Worm (Caenorhabditis elegans) whole organism, L2 larva: ENCODE data around the gene F13A2.9.

Experiments
- R02D3.7 ChIP-seq: fragments of 150-350 bp; optimal IDR thresholded peaks from 2 replicates; lab custom pipeline; 2014; ENCODE audit warnings: missing biosample characterization, missing genetic modification characterization
- lsy-2 ChIP-seq, 2 experiments: fragments of 150-350 bp in 1 of 2; sonication (generic microtip) in 1 of 2; optimal IDR thresholded peaks; 2 replicates each; lab custom pipeline; 2014 to 2017; ENCODE audit warnings: missing biosample characterization in 2 of 2, missing genetic modification characterization in 2 of 2
- mbf-1 ChIP-seq: sonication (generic microtip); optimal IDR thresholded peaks from 2 replicates; lab custom pipeline; 2017; ENCODE audit warnings: missing biosample characterization, missing genetic modification characterization
- snpc-4 ChIP-seq: fragments of 150-350 bp; optimal IDR thresholded peaks from 2 replicates; lab custom pipeline; 2014; ENCODE audit warnings: missing biosample characterization, missing genetic modification characterization

DNA sequence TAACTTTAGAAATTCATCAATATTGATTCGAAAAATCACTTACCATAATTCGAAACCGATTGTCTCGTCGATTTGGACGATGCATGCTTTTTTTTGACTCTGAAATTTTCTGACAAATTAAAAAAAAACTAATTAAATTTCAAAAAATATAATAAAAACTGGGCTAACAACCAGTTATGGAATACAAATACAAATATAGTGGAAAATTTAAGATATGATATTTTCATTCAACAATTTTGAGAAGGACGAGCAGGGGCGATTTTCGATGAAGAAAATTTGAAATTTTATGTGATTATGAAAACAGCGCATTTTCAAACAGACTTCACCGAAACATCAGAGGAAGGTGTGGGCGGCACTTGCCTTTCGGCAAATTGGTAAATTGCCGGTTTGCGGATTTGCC lies 5.0 kb downstream of the F13A2.9 start, which contains the start of gene F13A2.1:
- TF ChIP-seq snpc-4: no peak
- TF ChIP-seq lsy-2 (tag; optimal IDR thresholded peaks at IDR 0.05; lab: Kevin White, UChicago): no peak
- no peak for TF ChIP-seq R02D3.7 (tag; lab: Kevin White, UChicago)
- TF ChIP-seq mbf-1: no peak
